Fruit fly (Drosophila melanogaster): ENCODE measurements around the gene CG31517.

CG31517 gene

DNA sequence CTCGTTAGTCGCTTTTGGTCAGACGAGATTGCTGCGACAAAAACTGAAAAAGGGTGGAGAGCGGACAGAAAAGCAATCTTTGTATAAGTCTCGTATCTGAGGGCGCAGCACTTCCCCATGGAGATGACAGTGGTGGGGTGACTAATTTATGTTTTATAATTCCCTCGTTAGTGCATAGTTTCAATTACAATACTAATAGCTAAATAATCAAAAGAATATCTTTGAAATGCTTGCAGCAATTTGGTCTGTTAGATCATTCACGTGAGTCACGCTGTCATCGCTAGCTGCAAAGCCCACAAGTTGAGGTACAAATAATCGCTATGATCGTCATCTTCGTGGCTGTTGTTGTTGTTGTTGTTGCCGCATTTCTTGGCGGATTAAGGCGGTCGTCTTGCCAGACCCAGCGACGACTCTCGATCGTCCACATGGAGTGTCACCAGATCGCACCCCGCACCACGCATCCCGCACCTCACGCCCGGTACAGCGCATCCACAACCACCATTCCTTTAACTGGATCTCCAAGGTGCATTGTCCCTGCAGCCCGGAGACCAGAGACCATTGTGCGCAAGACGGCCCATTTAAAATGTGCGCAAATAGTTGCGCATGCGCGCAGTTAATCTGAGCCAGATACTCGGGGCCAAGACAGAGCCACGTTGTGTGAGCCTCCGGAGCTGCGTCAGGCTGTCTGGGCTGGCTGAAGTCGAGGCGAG, 26.3 kb upstream of the CG31517 start (continued):
- 0 out of 2 replicates have a peak, but pooled peaks have one; percentile 39 for TF ChIP-seq Awh (GFP tag; IDR thresholded peaks at IDR 0.05)
- no peak for TF ChIP-seq Oli (tag; optimal IDR thresholded peaks at IDR 0.05)
- no peak for TF ChIP-seq CG34224 (GFP tag; IDR thresholded peaks at IDR 0.05; ENCODE audit: partially characterized antibody)
- TF ChIP-seq CG15514 (GFP tag; optimal IDR thresholded peaks at IDR 0.05), result no peak
- no peak for TF ChIP-seq Bdp1 (GFP tag; optimal IDR thresholded peaks at IDR 0.05)
- TF ChIP-seq dysf (GFP tag; IDR thresholded peaks at IDR 0.05), result peak; percentile 59
- TF ChIP-seq CG8944 (GFP tag; optimal IDR thresholded peaks at IDR 0.05), result no peak
- peak; percentile 18 for TF ChIP-seq az2 (GFP tag; optimal IDR thresholded peaks at IDR 0.05)
- TF ChIP-seq sim (GFP tag; IDR thresholded peaks at IDR 0.05), result peak; percentile 55; the same call in 1 of the 2 replicates
- TF ChIP-seq CG14050 (GFP tag; IDR thresholded peaks at IDR 0.05), result no peak
- TF ChIP-seq scrt (GFP tag; optimal IDR thresholded peaks at IDR 0.05), result no peak
- peak; percentile 74; the same call in 1 of the 2 replicates for TF ChIP-seq ara (GFP tag; IDR thresholded peaks at IDR 0.05)
- TF ChIP-seq D19A (tag; optimal IDR thresholded peaks at IDR 0.05), result peak; percentile 36
- 0 out of 3 replicates have a peak, but pooled peaks have one; percentile 21 for TF ChIP-seq CG16813 (GFP tag; IDR thresholded peaks at IDR 0.05; ENCODE audit: partially characterized antibody)
- 0 out of 3 replicates have a peak, but pooled peaks have one; percentile 52 for TF ChIP-seq ase (GFP tag; IDR thresholded peaks at IDR 0.05)
- TF ChIP-seq Ptx1 (GFP tag; IDR thresholded peaks at IDR 0.05), result 0 out of 2 replicates have a peak, but pooled peaks have one; percentile 21
- TF ChIP-seq CG9215 (GFP tag; IDR thresholded peaks at IDR 0.05), result no peak
- TF ChIP-seq sisA (GFP tag; IDR thresholded peaks at IDR 0.05), result peak; percentile 47; the same call in 1 of the 2 replicates
- peak; percentile 43 for TF ChIP-seq Spps (tag; optimal IDR thresholded peaks at IDR 0.05)
- TF ChIP-seq CG8924 (tag; optimal IDR thresholded peaks at IDR 0.05), result peak; percentile 26
- TF ChIP-seq lbe (GFP tag; optimal IDR thresholded peaks at IDR 0.05), result peak; percentile 66
- no peak for TF ChIP-seq CG3065 (GFP tag; optimal IDR thresholded peaks at IDR 0.05)
- no peak for TF ChIP-seq HLH54F (GFP tag; optimal IDR thresholded peaks at IDR 0.05)
- no peak for TF ChIP-seq NFAT (GFP tag; IDR thresholded peaks at IDR 0.05)
- peak; percentile 40 for TF ChIP-seq tin (GFP tag; optimal IDR thresholded peaks at IDR 0.05)
- peak; percentile 30 for TF ChIP-seq CG18599 (GFP tag; optimal IDR thresholded peaks at IDR 0.05)
- peak; percentile 72; the same call in 3 of the 4 replicates for TF ChIP-seq Dll (GFP tag; IDR thresholded peaks at IDR 0.05; ENCODE audit: partially characterized antibody)
- peak; percentile 36; the same call in 1 of the 2 replicates for TF ChIP-seq E2f1 (GFP tag; IDR thresholded peaks at IDR 0.05)
- TF ChIP-seq aop (GFP tag; IDR thresholded peaks at IDR 0.05), result no peak
- TF ChIP-seq crol (GFP tag; IDR thresholded peaks at IDR 0.05), result no peak
- no peak for TF ChIP-seq MTF-1 (GFP tag; optimal IDR thresholded peaks at IDR 0.05; ENCODE audit: borderline replicate concordance)
- peak; percentile 17 for TF ChIP-seq fd64A (GFP tag; optimal IDR thresholded peaks at IDR 0.05)
- no peak for TF ChIP-seq unpg (GFP tag; optimal IDR thresholded peaks at IDR 0.05)
- no peak for TF ChIP-seq CG1792 (GFP tag; optimal IDR thresholded peaks at IDR 0.05)
- peak; percentile 24; the same call in 1 of the 2 replicates for TF ChIP-seq peb (GFP tag; IDR thresholded peaks at IDR 0.05)
- TF ChIP-seq CG30020 (tag; optimal IDR thresholded peaks at IDR 0.05), result no peak
- TF ChIP-seq twi (tag; optimal IDR thresholded peaks at IDR 0.05), result no peak
- TF ChIP-seq ssp (GFP tag; IDR thresholded peaks at IDR 0.05), result 0 out of 2 replicates have a peak, but pooled peaks have one; percentile 14
- TF ChIP-seq HLH3B (GFP tag; IDR thresholded peaks at IDR 0.05), result peak; percentile 60
- TF ChIP-seq z (GFP tag; IDR thresholded peaks at IDR 0.05), result no peak
- no peak for TF ChIP-seq pfk (GFP tag; optimal IDR thresholded peaks at IDR 0.05)
- peak; percentile 52; the same call in 2 of the 3 replicates for TF ChIP-seq knrl (GFP tag; IDR thresholded peaks at IDR 0.05; ENCODE audit: partially characterized antibody)
- TF ChIP-seq CG10209 (GFP tag; optimal IDR thresholded peaks at IDR 0.05), result no peak
- TF ChIP-seq Lpt (GFP tag; optimal IDR thresholded peaks at IDR 0.05), result no peak
- no peak for TF ChIP-seq Atf6 (GFP tag; IDR thresholded peaks at IDR 0.05)
- TF ChIP-seq org-1 (GFP tag; optimal IDR thresholded peaks at IDR 0.05), result no peak
- TF ChIP-seq Hr78 (GFP tag; optimal IDR thresholded peaks at IDR 0.05), result no peak
- no peak for TF ChIP-seq CG17912 (GFP tag; optimal IDR thresholded peaks at IDR 0.05)
- peak; percentile 44 for TF ChIP-seq fd96Cb (tag; optimal IDR thresholded peaks at IDR 0.05)

All from whole organism, embryonic.